Worm (Caenorhabditis elegans): ENCODE measurements around the gene W10G6.6.

- TF ChIP-seq zip-4 (GFP tag; optimal IDR thresholded peaks at IDR 0.05): no peak
- no peak for TF ChIP-seq nhr-11 (tag; optimal IDR thresholded peaks at IDR 0.05)
- peak; percentile 90 for TF ChIP-seq fkh-10 (GFP tag; optimal IDR thresholded peaks at IDR 0.05)
- TF ChIP-seq fos-1 (tag; optimal IDR thresholded peaks at IDR 0.05): no peak
- no peak for TF ChIP-seq elt-2 (tag; optimal IDR thresholded peaks at IDR 0.05)
- no peak for TF ChIP-seq unc-98 (GFP tag; IDR thresholded peaks at IDR 0.05)
- TF ChIP-seq snpc-4 (tag; optimal IDR thresholded peaks at IDR 0.05): no peak
- peak; percentile 27 for TF ChIP-seq sox-4 (tag; optimal IDR thresholded peaks at IDR 0.05)
- no peak for TF ChIP-seq zag-1 (tag; optimal IDR thresholded peaks at IDR 0.05)
- no peak for TF ChIP-seq unc-130 (tag; optimal IDR thresholded peaks at IDR 0.05)
- no peak for TF ChIP-seq pag-3 (tag; optimal IDR thresholded peaks at IDR 0.05; ENCODE audit: borderline replicate concordance, insufficient read depth)
- TF ChIP-seq lin-35 (GFP tag; optimal IDR thresholded peaks at IDR 0.05): peak in 1 of 2 experiments; percentile 11
- peak in 1 of 2 experiments; percentile 34 for TF ChIP-seq lsy-2 (tag; optimal IDR thresholded peaks at IDR 0.05)
Observed at ce11 chrX:16202229-16202628, 48.4 kb downstream of the W10G6.6 start.

All from whole organism, L1 larva.